Fruit fly (Drosophila melanogaster) whole organism, embryonic: ENCODE results near the gene Hsp70Ba.
A peak's percentile ranks its signal among the peaks of the same experiment; 100 is the strongest.

Experiments used
- Aef1 ChIP-seq: fragments of 200-800 bp; sonication (Bioruptor generic); IDR thresholded peaks from 3 replicates; pipeline ENCODE4 v1.3.6; 2022; ENCODE audit warnings: missing biosample characterization, missing genetic modification characterization
- Awh ChIP-seq: fragments of 200-800 bp; sonication (Bioruptor generic); IDR thresholded peaks from 2 replicates; pipeline ENCODE4, ENCODE4 v1.3.6; 2022; ENCODE audit warnings: missing biosample characterization, missing genetic modification characterization
- BEAF-32 ChIP-seq: fragments of 200-800 bp; sonication (Bioruptor generic); optimal IDR thresholded peaks from 3 replicates; lab custom pipeline; 2017; ENCODE audit warnings: missing biosample characterization, missing genetic modification characterization, mild to moderate bottlenecking, moderate library complexity, missing genetic modification reagents
- Blimp-1 ChIP-seq: fragments of 200-800 bp; sonication (Bioruptor generic); optimal IDR thresholded peaks from 3 replicates; lab custom pipeline; 2018; ENCODE audit warnings: missing biosample characterization, missing genetic modification characterization, mild to moderate bottlenecking, moderate library complexity, missing genetic modification reagents
- BtbVII ChIP-seq: fragments of 200-800 bp; sonication (Bioruptor generic); optimal IDR thresholded peaks from 3 replicates; lab custom pipeline; 2017; ENCODE audit warnings: missing biosample characterization, mild to moderate bottlenecking, missing genetic modification characterization
- CG11093 ChIP-seq: fragments of 200-800 bp; sonication (Bioruptor generic); IDR thresholded peaks from 3 replicates; pipeline ENCODE4 v1.3.6; 2022; ENCODE audit warnings: missing biosample characterization, missing genetic modification characterization
- CG11695 ChIP-seq: fragments of 200-800 bp; sonication (Bioruptor generic); IDR thresholded peaks from 3 replicates; pipeline ENCODE4 v1.3.6; 2022; ENCODE audit warnings: missing biosample characterization, missing genetic modification characterization
- CG12155 ChIP-seq: fragments of 200-800 bp; sonication (Bioruptor generic); optimal IDR thresholded peaks from 3 replicates; lab custom pipeline; 2016; ENCODE audit warnings: missing biosample characterization, missing genetic modification characterization
- CG1233 ChIP-seq: fragments of 200-800 bp; sonication (Bioruptor generic); optimal IDR thresholded peaks from 4 replicates; lab custom pipeline; 2018; ENCODE audit warnings: missing biosample characterization, mild to moderate bottlenecking, missing genetic modification characterization
- CG13287 ChIP-seq: fragments of 200-800 bp; sonication (Bioruptor generic); IDR thresholded peaks from 2 replicates; pipeline ENCODE4 v1.3.6; 2022; ENCODE audit warnings: missing biosample characterization, missing genetic modification characterization; ENCODE audit not compliant: partially characterized antibody
- CG16813 ChIP-seq: fragments of 200-800 bp; sonication (Bioruptor generic); IDR thresholded peaks from 3 replicates; pipeline ENCODE4 v1.3.6; 2022; ENCODE audit warnings: missing biosample characterization, missing genetic modification characterization; ENCODE audit not compliant: partially characterized antibody
- CG17912 ChIP-seq: fragments of 200-800 bp; sonication (Bioruptor generic); optimal IDR thresholded peaks from 2 replicates; lab custom pipeline; 2018; ENCODE audit warnings: missing biosample characterization, mild to moderate bottlenecking, missing genetic modification characterization
- CG30403 ChIP-seq: fragments of 200-800 bp; sonication (Bioruptor generic); optimal IDR thresholded peaks from 3 replicates; lab custom pipeline; 2016; ENCODE audit warnings: missing biosample characterization, missing genetic modification characterization
- CG31441 ChIP-seq: fragments of 200-800 bp; sonication (Bioruptor generic); IDR thresholded peaks from 2 replicates; pipeline ENCODE4 v1.3.6; 2022; ENCODE audit warnings: missing biosample characterization, missing genetic modification characterization
- CG33557 ChIP-seq: fragments of 200-800 bp; sonication (Bioruptor generic); optimal IDR thresholded peaks from 2 replicates; lab custom pipeline; 2019; ENCODE audit warnings: missing biosample characterization, mild to moderate bottlenecking, missing genetic modification characterization, moderate library complexity
- CG3847 ChIP-seq: fragments of 200-800 bp; sonication (Bioruptor generic); IDR thresholded peaks from 2 replicates; pipeline ENCODE4 v1.3.6; 2022; ENCODE audit warnings: missing biosample characterization, missing genetic modification characterization
- CG4328 ChIP-seq: fragments of 200-800 bp; sonication (Bioruptor generic); optimal IDR thresholded peaks from 3 replicates; lab custom pipeline; 2017; ENCODE audit warnings: missing biosample characterization, missing genetic modification reagents, missing genetic modification characterization
- CG4360 ChIP-seq: fragments of 200-800 bp; sonication (Bioruptor generic); IDR thresholded peaks from 2 replicates; pipeline ENCODE4 v1.3.6; 2022; ENCODE audit warnings: missing biosample characterization, missing genetic modification characterization
- CG6272 ChIP-seq: fragments of 200-800 bp; sonication (Bioruptor generic); IDR thresholded peaks from 2 replicates; pipeline ENCODE4 v1.3.6; 2022; ENCODE audit warnings: missing biosample characterization, missing genetic modification characterization
- CG7357 ChIP-seq: fragments of 200-800 bp; sonication (Bioruptor generic); IDR thresholded peaks from 3 replicates; pipeline ENCODE4 v1.3.6; 2022; ENCODE audit warnings: missing biosample characterization, missing genetic modification characterization
- CG7372 ChIP-seq: fragments of 200-800 bp; sonication (Bioruptor generic); IDR thresholded peaks from 2 replicates; pipeline ENCODE4 v1.3.6; 2022; ENCODE audit warnings: missing biosample characterization, missing genetic modification characterization
- CG7745 ChIP-seq: fragments of 200-800 bp; sonication (Bioruptor generic); optimal IDR thresholded peaks from 2 replicates; lab custom pipeline; 2018; ENCODE audit warnings: missing biosample characterization, mild to moderate bottlenecking, missing genetic modification characterization, moderate library complexity
- CG7987 ChIP-seq: fragments of 200-800 bp; sonication (Bioruptor generic); optimal IDR thresholded peaks from 2 replicates; lab custom pipeline; 2018; ENCODE audit warnings: missing biosample characterization, mild to moderate bottlenecking, missing genetic modification characterization, moderate library complexity
- CG8924 ChIP-seq: fragments of 200-800 bp; optimal IDR thresholded peaks from 3 replicates; lab custom pipeline; 2019; ENCODE audit warnings: missing biosample characterization, mild to moderate bottlenecking, missing genetic modification characterization, moderate library complexity
- CG9727 ChIP-seq: fragments of 200-800 bp; sonication (Bioruptor generic); optimal IDR thresholded peaks from 3 replicates; lab custom pipeline; 2017; ENCODE audit warnings: missing biosample characterization, mild to moderate bottlenecking, missing genetic modification characterization
- GATAe ChIP-seq: fragments of 200-800 bp; sonication (Bioruptor generic); conservative IDR thresholded peaks from 2 replicates; pipeline ENCODE4 v1.3.6; 2022; ENCODE audit warnings: missing biosample characterization, missing genetic modification characterization
- Lhr ChIP-seq: fragments of 200-800 bp; sonication (Bioruptor generic); optimal IDR thresholded peaks from 3 replicates; lab custom pipeline; 2017; ENCODE audit warnings: mild to moderate bottlenecking, missing biosample characterization, missing genetic modification reagents, missing genetic modification characterization
- Mad ChIP-seq: fragments of 200-800 bp; sonication (Bioruptor generic); optimal IDR thresholded peaks from 2 replicates; lab custom pipeline; 2016; ENCODE audit warnings: missing biosample characterization, missing genetic modification characterization
- NFAT ChIP-seq: fragments of 200-800 bp; sonication (Bioruptor generic); IDR thresholded peaks from 2 replicates; pipeline ENCODE4 v1.3.6; 2022; ENCODE audit warnings: missing biosample characterization, missing genetic modification characterization
- Pdp1 ChIP-seq, 2 experiments: fragments of 200-800 bp; sonication (Bioruptor generic); optimal IDR thresholded peaks; 3 replicates each; lab custom pipeline; 2016; ENCODE audit warnings: missing biosample characterization in 2 of 2, missing genetic modification characterization in 2 of 2, mild to moderate bottlenecking in 1 of 2, moderate library complexity in 1 of 2
- ab ChIP-seq: fragments of 200-800 bp; sonication (Bioruptor generic); optimal IDR thresholded peaks from 2 replicates; lab custom pipeline; 2016; ENCODE audit warnings: missing biosample characterization, missing genetic modification characterization
- abd-A ChIP-seq: fragments of 200-800 bp; sonication (Bioruptor generic); optimal IDR thresholded peaks from 3 replicates; lab custom pipeline; 2019; ENCODE audit warnings: missing biosample characterization, mild to moderate bottlenecking, missing genetic modification characterization, moderate library complexity
- al ChIP-seq: fragments of 200-800 bp; sonication (Bioruptor generic); IDR thresholded peaks from 2 replicates; pipeline ENCODE4 v1.3.6; 2022; ENCODE audit warnings: missing biosample characterization, missing genetic modification characterization
- ase ChIP-seq: fragments of 200-800 bp; sonication (Bioruptor generic); IDR thresholded peaks from 3 replicates; pipeline ENCODE4 v1.3.6; 2022; ENCODE audit warnings: missing biosample characterization, missing genetic modification characterization
- cg ChIP-seq: fragments of 200-800 bp; sonication (Bioruptor generic); optimal IDR thresholded peaks from 3 replicates; lab custom pipeline; 2019; ENCODE audit warnings: missing biosample characterization, mild to moderate bottlenecking, missing genetic modification characterization, moderate library complexity
- chinmo ChIP-seq: fragments of 200-800 bp; sonication (Bioruptor generic); IDR thresholded peaks from 4 replicates; pipeline ENCODE4 v1.3.6; 2022; ENCODE audit warnings: missing biosample characterization, missing genetic modification characterization; ENCODE audit not compliant: partially characterized antibody
- exex ChIP-seq: fragments of 200-800 bp; sonication (Bioruptor generic); optimal IDR thresholded peaks from 4 replicates; lab custom pipeline; 2018; ENCODE audit warnings: missing biosample characterization, mild to moderate bottlenecking, missing genetic modification characterization, moderate library complexity
- ftz-f1 ChIP-seq: fragments of 200-800 bp; sonication (Bioruptor generic); optimal IDR thresholded peaks from 2 replicates; lab custom pipeline; 2016; ENCODE audit warnings: missing biosample characterization, missing genetic modification characterization
- gcm2 ChIP-seq: fragments of 200-800 bp; sonication (Bioruptor generic); optimal IDR thresholded peaks from 2 replicates; lab custom pipeline; 2016; ENCODE audit warnings: missing biosample characterization, missing genetic modification characterization
- gfzf ChIP-seq: fragments of 200-800 bp; sonication (Bioruptor generic); optimal IDR thresholded peaks from 2 replicates; lab custom pipeline; 2016; ENCODE audit warnings: missing biosample characterization, mild to moderate bottlenecking, missing genetic modification characterization, moderate library complexity
- grau ChIP-seq: fragments of 200-800 bp; optimal IDR thresholded peaks from 3 replicates; lab custom pipeline; 2019; ENCODE audit warnings: missing biosample characterization, mild to moderate bottlenecking, missing genetic modification characterization, moderate library complexity
- oc ChIP-seq: fragments of 200-800 bp; sonication (Bioruptor generic); optimal IDR thresholded peaks from 2 replicates; lab custom pipeline; 2018; ENCODE audit warnings: missing biosample characterization, mild to moderate bottlenecking, missing genetic modification characterization, moderate library complexity
- phol ChIP-seq: fragments of 200-800 bp; sonication (Bioruptor generic); optimal IDR thresholded peaks from 3 replicates; lab custom pipeline; 2018; ENCODE audit warnings: missing biosample characterization, mild to moderate bottlenecking, missing genetic modification characterization, moderate library complexity
- schlank ChIP-seq: fragments of 200-800 bp; sonication (Bioruptor generic); optimal IDR thresholded peaks from 2 replicates; lab custom pipeline; 2018; ENCODE audit warnings: missing biosample characterization, mild to moderate bottlenecking, missing genetic modification characterization
- seq ChIP-seq: fragments of 200-800 bp; sonication (Bioruptor generic); IDR thresholded peaks from 2 replicates; pipeline ENCODE4 v1.3.6; 2022; ENCODE audit warnings: missing biosample characterization, missing genetic modification characterization
- sug ChIP-seq: fragments of 200-800 bp; optimal IDR thresholded peaks from 2 replicates; lab custom pipeline; 2019; ENCODE audit warnings: missing biosample characterization, mild to moderate bottlenecking, missing genetic modification characterization, moderate library complexity
- zen ChIP-seq: fragments of 200-800 bp; sonication (Bioruptor generic); optimal IDR thresholded peaks from 3 replicates; lab custom pipeline; 2018; ENCODE audit warnings: missing biosample characterization, mild to moderate bottlenecking, missing genetic modification characterization, moderate library complexity
- zen2 ChIP-seq: fragments of 200-800 bp; sonication (Bioruptor generic); IDR thresholded peaks from 3 replicates; pipeline ENCODE4 v1.3.6; 2022; ENCODE audit warnings: missing biosample characterization, missing genetic modification characterization; ENCODE audit not compliant: partially characterized antibody

Hsp70Ba gene

dm6 chr3R:12447353-12447752 is 20.2 kb downstream of the Hsp70Ba start, which contains the start of gene vrs:
TSS of gene vrs (plus strand) at chr3R:12447653.
- no peak for TF ChIP-seq zen2 (GFP tag; lab: Robert Waterston, UW)
- no peak for TF ChIP-seq CG8924 (tag; lab: Kevin White, UChicago)
- TF ChIP-seq CG16813 (GFP tag; lab: Robert Waterston, UW): no peak
- TF ChIP-seq Awh (GFP tag; lab: Robert Waterston, UW): no peak
- no peak for TF ChIP-seq CG7745 (tag; lab: Kevin White, UChicago)
- TF ChIP-seq oc: no peak
- no peak for TF ChIP-seq Aef1 (GFP tag; lab: Robert Waterston, UW)
- no peak for TF ChIP-seq CG33557 (GFP tag; lab: Kevin White, UChicago)
- no peak for TF ChIP-seq sug (tag; lab: Kevin White, UChicago)
- no peak for TF ChIP-seq Lhr (GFP tag; lab: Kevin White, UChicago)
- no peak for TF ChIP-seq gfzf
- no peak for TF ChIP-seq al (GFP tag; lab: Robert Waterston, UW)
- no peak for TF ChIP-seq BtbVII (GFP tag; lab: Kevin White, UChicago)
- TF ChIP-seq CG7372 (GFP tag; lab: Robert Waterston, UW): no peak
- TF ChIP-seq CG11695 (GFP tag; lab: Robert Waterston, UW): no peak
- no peak for TF ChIP-seq CG9727
- TF ChIP-seq seq (GFP tag; lab: Robert Waterston, UW): no peak
- no peak for TF ChIP-seq CG6272 (GFP tag; lab: Robert Waterston, UW)

- TF ChIP-seq CG7987 (GFP tag; lab: Kevin White, UChicago) (peak; percentile 29), CG17912 (GFP tag; lab: Kevin White, UChicago) (no peak), exex (peak; percentile 12), phol (tag; lab: Kevin White, UChicago) (no peak), zen (tag; lab: Kevin White, UChicago) (no peak), NFAT (GFP tag; lab: Robert Waterston, UW) (no peak)
Measured at dm6 chr3R:12445468-12445867, 22.1 kb downstream of the Hsp70Ba start.

dm6 chr3R:12443769-12444168 is 23.8 kb downstream of the Hsp70Ba start:
- TF ChIP-seq CG30403 (GFP tag; lab: Kevin White, UChicago) (no peak), gcm2 (no peak), Mad (no peak), ftz-f1 (GFP tag; lab: Kevin White, UChicago) (peak; percentile 27), exex (peak; percentile 95), CG11093 (no peak), phol (tag; lab: Kevin White, UChicago) (no peak), CG4328 (GFP tag; lab: Kevin White, UChicago) (no peak), grau (no peak), abd-A (tag; lab: Kevin White, UChicago) (peak; percentile 48), CG13287 (GFP tag; lab: Robert Waterston, UW) (peak; percentile 14; the same call in 1 of the 2 replicates), ase (no peak), CG7357 (GFP tag; lab: Robert Waterston, UW) (no peak), ab (GFP tag; lab: Kevin White, UChicago) (no peak), BEAF-32 (no peak), chinmo (GFP tag; lab: Robert Waterston, UW) (peak; percentile 89; the same call in 3 of the 4 replicates), CG4360 (no peak), Pdp1 (GFP tag; optimal IDR thresholded peaks at IDR 0.05; lab: Kevin White, UChicago) (no peak), CG1233 (no peak), GATAe (GFP tag; lab: Robert Waterston, UW) (0 out of 2 replicates have a peak, but pooled peaks have one; percentile 29), CG3847 (GFP tag; lab: Robert Waterston, UW) (no peak), Blimp-1 (GFP tag; lab: Kevin White, UChicago) (no peak), CG12155 (GFP tag; lab: Kevin White, UChicago) (no peak), schlank (tag; lab: Kevin White, UChicago) (no peak), cg (GFP tag; lab: Kevin White, UChicago) (peak; percentile 68), CG31441 (GFP tag; lab: Robert Waterston, UW) (no peak)
